Fruit fly (Drosophila melanogaster): ENCODE data around the gene CG31051.

DNA sequence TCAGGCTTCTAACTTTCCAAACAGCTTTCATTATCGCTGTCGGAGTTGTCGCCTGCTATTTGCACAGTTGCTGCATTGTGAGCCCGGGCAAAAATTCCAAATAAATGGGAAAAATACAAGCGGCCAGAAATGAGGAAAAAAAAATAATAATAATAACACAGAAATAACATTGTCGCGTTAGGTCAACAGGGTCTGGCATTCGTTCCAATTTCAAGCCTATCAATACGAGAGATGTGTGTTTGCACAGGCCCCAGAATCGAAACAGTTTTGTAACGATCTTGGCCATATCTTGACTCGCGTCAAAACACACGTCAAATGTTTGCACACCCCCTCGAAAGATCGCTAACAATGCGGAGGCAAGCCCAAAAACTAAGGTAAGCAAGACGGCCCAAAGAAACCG lies 36.1 kb upstream of the CG31051 start:
- TF ChIP-seq h (GFP tag; optimal IDR thresholded peaks at IDR 0.05) (no peak), GATAd (GFP tag; optimal IDR thresholded peaks at IDR 0.05) (no peak), usp (GFP tag; optimal IDR thresholded peaks at IDR 0.05) (no peak), psq (GFP tag; optimal IDR thresholded peaks at IDR 0.05) (no peak), Hr78 (GFP tag; optimal IDR thresholded peaks at IDR 0.05) (no peak), jim (GFP tag; optimal IDR thresholded peaks at IDR 0.05) (no peak), brk (GFP tag; optimal IDR thresholded peaks at IDR 0.05) (no peak), OdsH (GFP tag; optimal IDR thresholded peaks at IDR 0.05) (no peak), Rel (GFP tag; optimal IDR thresholded peaks at IDR 0.05) (no peak), Rel (tag; optimal IDR thresholded peaks at IDR 0.05) (no peak)
